Worm (Caenorhabditis elegans) whole organism, L4 larva: ENCODE results near the gene F45E1.2.

Source experiments
- F10B5.3 ChIP-seq: sonication (generic microtip); optimal IDR thresholded peaks from 2 replicates; lab custom pipeline; 2016; ENCODE audit warnings: mild to moderate bottlenecking, missing genetic modification characterization, missing compliant biosample characterization
- F37D6.2 ChIP-seq: sonication (generic microtip); optimal IDR thresholded peaks from 2 replicates; lab custom pipeline; 2016; ENCODE audit warnings: mild to moderate bottlenecking, missing genetic modification characterization, missing compliant biosample characterization
- F49E8.2 ChIP-seq: sonication (generic microtip); optimal IDR thresholded peaks from 2 replicates; lab custom pipeline; 2016; ENCODE audit warnings: missing compliant biosample characterization, mild to moderate bottlenecking, missing genetic modification characterization, borderline replicate concordance
- T26A8.4 ChIP-seq: fragments of 200-800 bp; sonication (Bioruptor generic); IDR thresholded peaks from 2 replicates; pipeline ENCODE4 v1.3.6; 2022; ENCODE audit warnings: missing genetic modification characterization, missing compliant biosample characterization
- Y48G9A.11 ChIP-seq: fragments of 200-800 bp; sonication (Bioruptor generic); IDR thresholded peaks from 2 replicates; pipeline ENCODE4 v1.3.6; 2022; ENCODE audit warnings: missing genetic modification reagents, missing genetic modification characterization, missing compliant biosample characterization
- Y75B8A.6 ChIP-seq: fragments of 200-800 bp; sonication (Bioruptor generic); IDR thresholded peaks from 2 replicates; pipeline ENCODE4 v1.3.6; 2022; ENCODE audit warnings: missing genetic modification reagents, missing genetic modification characterization, missing compliant biosample characterization
- arid-1 ChIP-seq: fragments of 200-800 bp; sonication (Bioruptor generic); conservative IDR thresholded peaks from 2 replicates; pipeline ENCODE4 v1.3.6; 2022; ENCODE audit warnings: missing genetic modification reagents, missing genetic modification characterization, missing compliant biosample characterization
- ceh-20 ChIP-seq: fragments of 200-800 bp; sonication (Bioruptor generic); IDR thresholded peaks from 2 replicates; pipeline ENCODE4 v1.3.6; 2022; ENCODE audit warnings: missing genetic modification reagents, missing genetic modification characterization, missing compliant biosample characterization
- ceh-28 ChIP-seq: fragments of 150-350 bp; optimal IDR thresholded peaks from 2 replicates; lab custom pipeline; 2014; ENCODE audit warnings: missing biosample characterization, missing genetic modification reagents, missing genetic modification characterization
- ceh-62 ChIP-seq: sonication (generic microtip); optimal IDR thresholded peaks from 2 replicates; lab custom pipeline; 2017; ENCODE audit warnings: missing biosample characterization, missing genetic modification characterization
- ctbp-1 ChIP-seq: fragments of 200-800 bp; sonication (Bioruptor generic); IDR thresholded peaks from 2 replicates; pipeline ENCODE4 v1.3.6; 2022; ENCODE audit warnings: missing genetic modification reagents, missing genetic modification characterization, missing compliant biosample characterization
- daf-12 ChIP-seq: fragments of 150-350 bp; optimal IDR thresholded peaks from 2 replicates; lab custom pipeline; 2014; ENCODE audit warnings: missing biosample characterization, missing genetic modification reagents, missing genetic modification characterization
- daf-19 ChIP-seq: fragments of 200-800 bp; sonication (Bioruptor generic); conservative IDR thresholded peaks from 2 replicates; pipeline ENCODE4 v1.3.6; 2022; ENCODE audit warnings: missing genetic modification characterization, missing compliant biosample characterization
- dmd-8 ChIP-seq: fragments of 200-800 bp; sonication (Bioruptor generic); IDR thresholded peaks from 2 replicates; pipeline ENCODE4 v1.3.6; 2022; ENCODE audit warnings: missing genetic modification characterization, missing compliant biosample characterization
- dmd-9 ChIP-seq: fragments of 200-800 bp; sonication (Bioruptor generic); IDR thresholded peaks from 2 replicates; pipeline ENCODE4 v1.3.6; 2022; ENCODE audit warnings: missing genetic modification reagents, missing genetic modification characterization, missing compliant biosample characterization
- duxl-1 ChIP-seq: sonication (generic microtip); optimal IDR thresholded peaks from 2 replicates; lab custom pipeline; 2016; ENCODE audit warnings: mild to moderate bottlenecking, missing genetic modification characterization, moderate library complexity, missing compliant biosample characterization; ENCODE audit not compliant: poor library complexity
- egl-27 ChIP-seq: sonication (generic microtip); optimal IDR thresholded peaks from 3 replicates; lab custom pipeline; 2017; ENCODE audit warnings: missing biosample characterization, missing genetic modification reagents, missing genetic modification characterization
- egl-43 ChIP-seq: fragments of 200-800 bp; sonication (Bioruptor generic); IDR thresholded peaks from 2 replicates; pipeline ENCODE4 v1.3.6; 2022; ENCODE audit warnings: missing genetic modification reagents, missing genetic modification characterization, missing compliant biosample characterization
- hlh-11 ChIP-seq: fragments of 200-800 bp; sonication (Bioruptor generic); optimal IDR thresholded peaks from 2 replicates; lab custom pipeline; 2018; ENCODE audit warnings: mild to moderate bottlenecking, missing genetic modification characterization, missing compliant biosample characterization
- hlh-30 ChIP-seq: sonication (generic microtip); optimal IDR thresholded peaks from 2 replicates; lab custom pipeline; 2017; ENCODE audit warnings: antibody characterized with exemption, mild to moderate bottlenecking, missing genetic modification characterization, missing compliant biosample characterization; ENCODE audit not compliant: insufficient read depth
- hmg-1.1 ChIP-seq: fragments of 200-800 bp; sonication (Bioruptor generic); IDR thresholded peaks from 2 replicates; pipeline ENCODE4 v1.3.6; 2022; ENCODE audit warnings: missing genetic modification reagents, missing genetic modification characterization, missing compliant biosample characterization
- lin-1 ChIP-seq: fragments of 200-800 bp; sonication (Bioruptor generic); IDR thresholded peaks from 2 replicates; pipeline ENCODE4 v1.3.6; 2022; ENCODE audit warnings: missing genetic modification reagents, missing genetic modification characterization, missing compliant biosample characterization
- lin-13 ChIP-seq: fragments of 150-350 bp; optimal IDR thresholded peaks from 2 replicates; lab custom pipeline; 2014; ENCODE audit warnings: missing biosample characterization, missing genetic modification reagents, missing genetic modification characterization
- lin-29 ChIP-seq: fragments of 200-800 bp; sonication (Bioruptor generic); IDR thresholded peaks from 2 replicates; pipeline ENCODE4 v1.3.6; 2022; ENCODE audit warnings: missing genetic modification reagents, missing genetic modification characterization, missing compliant biosample characterization
- lin-38 ChIP-seq: fragments of 200-800 bp; sonication (Bioruptor generic); IDR thresholded peaks from 2 replicates; pipeline ENCODE4 v1.3.6; 2022; ENCODE audit warnings: missing genetic modification reagents, missing genetic modification characterization, missing compliant biosample characterization
- lsy-2 ChIP-seq, 2 experiments: fragments of 150-350 bp in 1 of 2; sonication (generic microtip) in 1 of 2; optimal IDR thresholded peaks; 2 replicates each; lab custom pipeline; 2014 to 2017; ENCODE audit warnings: missing biosample characterization in 2 of 2, missing genetic modification characterization in 2 of 2
- madf-5 ChIP-seq, 2 experiments: fragments of 200-800 bp; sonication (Bioruptor generic); IDR thresholded peaks; 2 replicates each; pipeline ENCODE4 v1.3.6; 2022; ENCODE audit warnings: missing compliant biosample characterization in 2 of 2, missing genetic modification characterization in 2 of 2
- mdl-1 ChIP-seq, 2 experiments: fragments of 150-350 bp in 1 of 2; sonication (generic microtip) in 1 of 2; optimal IDR thresholded peaks; 2 replicates each; lab custom pipeline; 2014 to 2017; ENCODE audit warnings: missing biosample characterization in 2 of 2, missing genetic modification characterization in 2 of 2
- mdt-29 ChIP-seq: fragments of 200-800 bp; sonication (Bioruptor generic); IDR thresholded peaks from 2 replicates; pipeline ENCODE4 v1.3.6; 2022; ENCODE audit warnings: missing genetic modification reagents, missing genetic modification characterization, missing compliant biosample characterization
- mep-1 ChIP-seq: fragments of 150-350 bp; sonication (generic microtip); optimal IDR thresholded peaks from 3 replicates; lab custom pipeline; 2014; ENCODE audit warnings: missing biosample characterization, missing genetic modification characterization
- mes-2 ChIP-seq: sonication (generic microtip); optimal IDR thresholded peaks from 2 replicates; lab custom pipeline; 2016; ENCODE audit warnings: missing genotype, mild to moderate bottlenecking, missing genetic modification characterization, missing compliant biosample characterization; ENCODE audit not compliant: poor library complexity, severe bottlenecking
- mxl-3 ChIP-seq: fragments of 200-800 bp; sonication (Bioruptor generic); optimal IDR thresholded peaks from 2 replicates; lab custom pipeline; 2018; ENCODE audit warnings: mild to moderate bottlenecking, missing genetic modification characterization, missing compliant biosample characterization
- nhr-10 ChIP-seq: fragments of 150-350 bp; optimal IDR thresholded peaks from 2 replicates; lab custom pipeline; 2014; ENCODE audit warnings: missing biosample characterization, missing genetic modification characterization
- nhr-237 ChIP-seq: sonication (generic microtip); optimal IDR thresholded peaks from 2 replicates; lab custom pipeline; 2017; ENCODE audit warnings: missing biosample characterization, missing genetic modification characterization
- nhr-25 ChIP-seq: sonication (generic microtip); optimal IDR thresholded peaks from 2 replicates; lab custom pipeline; 2017; ENCODE audit warnings: missing genetic modification characterization, mild to moderate bottlenecking, missing compliant biosample characterization, antibody characterized with exemption, moderate library complexity, borderline replicate concordance; ENCODE audit not compliant: insufficient read depth
- nhr-42 ChIP-seq: fragments of 200-800 bp; sonication (Bioruptor generic); IDR thresholded peaks from 2 replicates; pipeline ENCODE4 v1.3.6; 2022; ENCODE audit warnings: missing genetic modification characterization, missing compliant biosample characterization
- pha-4 ChIP-seq, 2 experiments: fragments of 150-350 bp in 1 of 2; fragments of 200-800 bp in 1 of 2; sonication (Bioruptor generic) in 1 of 2; IDR thresholded peaks in 1 of 2; optimal IDR thresholded peaks in 1 of 2; 2 replicates each; pipeline versions ENCODE4 v1.3.6 to Lab custom; 2014 to 2022; ENCODE audit warnings: missing genetic modification characterization in 2 of 2, missing genetic modification reagents in 2 of 2, missing biosample characterization in 1 of 2, missing compliant biosample characterization in 1 of 2
- rbr-2 ChIP-seq: sonication (generic microtip); optimal IDR thresholded peaks from 2 replicates; lab custom pipeline; 2016; ENCODE audit warnings: missing genotype, missing genetic modification characterization, missing compliant biosample characterization
- saeg-2 ChIP-seq: fragments of 200-800 bp; sonication (Bioruptor generic); IDR thresholded peaks from 2 replicates; pipeline ENCODE4 v1.3.6; 2022; ENCODE audit warnings: missing genetic modification reagents, missing genetic modification characterization, missing compliant biosample characterization
- set-16 ChIP-seq: fragments of 200-800 bp; sonication (Bioruptor generic); IDR thresholded peaks from 2 replicates; pipeline ENCODE4 v1.3.6; 2022; ENCODE audit warnings: missing genetic modification reagents, missing genetic modification characterization, missing compliant biosample characterization
- spr-1 ChIP-seq: sonication (generic microtip); optimal IDR thresholded peaks from 2 replicates; lab custom pipeline; 2016; ENCODE audit warnings: mild to moderate bottlenecking, missing genetic modification characterization, missing compliant biosample characterization
- spr-3 ChIP-seq: fragments of 200-800 bp; sonication (Bioruptor generic); optimal IDR thresholded peaks from 2 replicates; lab custom pipeline; 2018; ENCODE audit warnings: mild to moderate bottlenecking, missing genetic modification characterization, missing compliant biosample characterization
- tra-1 ChIP-seq: fragments of 200-800 bp; sonication (Bioruptor generic); IDR thresholded peaks from 2 replicates; pipeline ENCODE4 v1.3.6; 2022; ENCODE audit warnings: missing genetic modification reagents, missing genetic modification characterization, missing compliant biosample characterization
- unc-62 ChIP-seq, 3 experiments: fragments of 150-350 bp in 1 of 3; sonication (generic microtip); optimal IDR thresholded peaks in 2 of 3; peaks in 1 of 3; 1 replicate in 1 of 3; 2 replicates in 2 of 3; lab custom pipeline; 2014 to 2017; ENCODE audit warnings: missing biosample characterization in 3 of 3, missing genetic modification characterization in 3 of 3, missing genetic modification reagents in 3 of 3, missing genotype in 1 of 3
- zag-1 ChIP-seq: fragments of 150-350 bp; optimal IDR thresholded peaks from 2 replicates; lab custom pipeline; 2014; ENCODE audit warnings: missing biosample characterization, missing genetic modification characterization
- zfp-2 ChIP-seq: sonication (generic microtip); optimal IDR thresholded peaks from 2 replicates; lab custom pipeline; 2016; ENCODE audit warnings: mild to moderate bottlenecking, missing genetic modification characterization, missing compliant biosample characterization
- zfp-3 ChIP-seq: fragments of 200-800 bp; sonication (Bioruptor generic); conservative IDR thresholded peaks from 2 replicates; pipeline ENCODE4 v1.3.6; 2022; ENCODE audit warnings: missing genetic modification reagents, missing genetic modification characterization, missing compliant biosample characterization
- zip-11 ChIP-seq: fragments of 200-800 bp; sonication (Bioruptor generic); IDR thresholded peaks from 2 replicates; pipeline ENCODE4 v1.3.6; 2022; ENCODE audit warnings: missing genetic modification characterization, missing compliant biosample characterization

Gene F45E1.2

ce11 chrX:8017305-8017704, 13.8 kb downstream of the F45E1.2 start:
- TF ChIP-seq lin-29 (GFP tag; lab: Robert Waterston, UW), result no peak
- TF ChIP-seq hmg-1.1 (GFP tag; lab: Robert Waterston, UW), result peak; percentile 77
- peak; percentile 23; the same call in 1 of the 2 replicates for TF ChIP-seq Y75B8A.6 (GFP tag; lab: Robert Waterston, UW)
- peak; percentile 7 to 50 for TF ChIP-seq mdl-1 (tag; optimal IDR thresholded peaks at IDR 0.05; lab: Kevin White, UChicago)
- peak; percentile 48; the same call in 1 of the 2 replicates for TF ChIP-seq saeg-2 (GFP tag; lab: Robert Waterston, UW)
- no peak for TF ChIP-seq dmd-9 (GFP tag; lab: Robert Waterston, UW)
- 0 out of 2 replicates have a peak, but pooled peaks have one; percentile 22 for TF ChIP-seq arid-1 (GFP tag; lab: Robert Waterston, UW)
- no peak for TF ChIP-seq nhr-10 (tag; lab: Kevin White, UChicago)
- TF ChIP-seq F10B5.3, result no peak
- TF ChIP-seq lin-13 (GFP tag; lab: Kevin White, UChicago), result no peak
- TF ChIP-seq F37D6.2 (tag; lab: Kevin White, UChicago), result peak; percentile 26
- TF ChIP-seq lin-38 (GFP tag; lab: Robert Waterston, UW), result 0 out of 2 replicates have a peak, but pooled peaks have one; percentile 24
- TF ChIP-seq spr-3, result no peak
- peak; percentile 62; the same call in 1 of the 2 replicates for TF ChIP-seq ceh-20 (GFP tag; lab: Robert Waterston, UW)
- peak; percentile 51 for TF ChIP-seq rbr-2
- TF ChIP-seq F49E8.2 (tag; lab: Kevin White, UChicago), result no peak
- TF ChIP-seq tra-1, result peak; percentile 33; the same call in 1 of the 2 replicates
- TF ChIP-seq zfp-3, result no peak
- TF ChIP-seq daf-19 (GFP tag; lab: Robert Waterston, UW), result no peak
- peak; percentile 91; the same call in 1 of the 2 replicates for TF ChIP-seq pha-4 (GFP tag; IDR thresholded peaks at IDR 0.05; lab: Robert Waterston, UW)
- no peak for TF ChIP-seq pha-4 (tag; optimal IDR thresholded peaks at IDR 0.05; lab: Kevin White, UChicago)
- peak; percentile 69 for TF ChIP-seq mep-1 (tag; lab: Kevin White, UChicago)
- TF ChIP-seq daf-12 (tag; lab: Kevin White, UChicago), result no peak
- TF ChIP-seq egl-27 (tag; lab: Kevin White, UChicago), result no peak
- no peak for TF ChIP-seq ceh-28 (tag; lab: Kevin White, UChicago)
- TF ChIP-seq zag-1 (tag; lab: Kevin White, UChicago), result no peak
- TF ChIP-seq unc-62 (GFP tag; optimal IDR thresholded peaks at IDR 0.05 in 1 of 2; lab: Kevin White, UChicago), result no peak
- no peak for TF ChIP-seq unc-62 (tag; optimal IDR thresholded peaks at IDR 0.05; lab: Kevin White, UChicago)
- no peak for TF ChIP-seq mxl-3
- no peak for TF ChIP-seq nhr-237
- TF ChIP-seq hlh-30 (tag; lab: Kevin White, UChicago), result peak; percentile 86
- TF ChIP-seq spr-1 (tag; lab: Kevin White, UChicago), result no peak
- TF ChIP-seq nhr-25 (tag; lab: Kevin White, UChicago), result no peak
- peak; percentile 100 for TF ChIP-seq set-16 (GFP tag; lab: Robert Waterston, UW)
- peak; percentile 50; the same call in 1 of the 2 replicates for TF ChIP-seq T26A8.4 (GFP tag; lab: Robert Waterston, UW)
- TF ChIP-seq dmd-8 (GFP tag; lab: Robert Waterston, UW), result 0 out of 2 replicates have a peak, but pooled peaks have one; percentile 18
- no peak for TF ChIP-seq ceh-62 (tag; lab: Kevin White, UChicago)
- no peak for TF ChIP-seq mdt-29 (GFP tag; lab: Robert Waterston, UW)
- TF ChIP-seq zfp-2, result no peak
- peak; percentile 59 for TF ChIP-seq mes-2
- peak; percentile 88 for TF ChIP-seq egl-43 (GFP tag; lab: Robert Waterston, UW)
- TF ChIP-seq lsy-2 (tag; optimal IDR thresholded peaks at IDR 0.05; lab: Kevin White, UChicago), result peak in 1 of 2 experiments; percentile 54
- TF ChIP-seq lin-1 (GFP tag; lab: Robert Waterston, UW), result no peak
- TF ChIP-seq Y48G9A.11 (GFP tag; lab: Robert Waterston, UW), result peak; percentile 32; the same call in 1 of the 2 replicates
- TF ChIP-seq zip-11 (GFP tag; lab: Robert Waterston, UW), result no peak
- TF ChIP-seq madf-5 (GFP tag; IDR thresholded peaks at IDR 0.05; lab: Robert Waterston, UW), result no peak
- TF ChIP-seq nhr-42 (GFP tag; lab: Robert Waterston, UW), result no peak
- TF ChIP-seq hlh-11, result peak; percentile 47
- no peak for TF ChIP-seq duxl-1 (tag; lab: Kevin White, UChicago)
- peak; percentile 81 for TF ChIP-seq ctbp-1 (GFP tag; lab: Robert Waterston, UW)
